Fruit fly (Drosophila melanogaster): ENCODE results near the gene CG2225.

The CG2225 gene

DNA sequence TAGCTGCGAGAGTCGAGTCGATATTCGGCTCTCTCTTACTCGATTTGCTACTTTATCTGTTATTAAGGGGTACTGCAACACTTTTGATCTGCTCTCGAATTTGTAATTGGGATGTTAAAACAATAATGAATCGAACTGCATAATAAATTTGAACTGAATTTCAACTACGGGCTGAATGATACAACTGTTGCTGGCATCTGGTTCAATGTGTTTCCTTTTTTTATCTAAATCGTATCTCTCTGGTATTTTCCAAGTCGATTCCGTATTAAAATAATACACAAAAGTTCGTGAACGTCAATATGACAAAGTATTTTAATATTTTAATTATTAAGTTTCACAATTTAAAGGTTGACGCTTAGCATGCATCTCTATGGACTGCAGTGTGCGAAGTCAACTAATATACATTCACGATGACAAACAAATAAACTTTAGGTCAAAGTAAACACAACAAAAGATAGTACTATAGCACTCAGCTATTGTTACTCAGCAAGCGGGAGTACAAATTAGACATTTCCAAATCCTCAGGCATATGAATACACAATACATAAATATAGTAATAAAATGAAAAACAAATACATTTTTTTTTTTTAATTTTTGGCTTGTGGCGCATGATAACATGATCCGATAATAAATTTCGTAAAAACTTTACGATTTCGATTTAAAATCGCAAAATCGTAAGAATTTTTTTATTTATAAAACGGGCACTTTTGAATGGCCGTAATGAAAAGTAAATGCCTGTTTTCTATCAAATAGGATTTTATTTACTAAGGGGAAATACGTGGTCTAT lies 53.5 kb downstream of the CG2225 start, which contains the start of gene CG2201 (continued):
- TF ChIP-seq CG5245 (GFP tag; optimal IDR thresholded peaks at IDR 0.05) (peak; percentile 34), vfl (GFP tag; optimal IDR thresholded peaks at IDR 0.05) (no peak), CG8290 (GFP tag; optimal IDR thresholded peaks at IDR 0.05) (peak; percentile 32), CG8290 (tag; optimal IDR thresholded peaks at IDR 0.05) (peak in 1 of 2 experiments; percentile 68), CG9727 (GFP tag; optimal IDR thresholded peaks at IDR 0.05) (peak; percentile 56), CG1233 (GFP tag; optimal IDR thresholded peaks at IDR 0.05) (no peak), salm (tag; optimal IDR thresholded peaks at IDR 0.05) (peak; percentile 19), kay (GFP tag; optimal IDR thresholded peaks at IDR 0.05) (no peak), Usf (GFP tag; optimal IDR thresholded peaks at IDR 0.05) (no peak), CG9609 (GFP tag; optimal IDR thresholded peaks at IDR 0.05) (no peak), CG10431 (GFP tag; optimal IDR thresholded peaks at IDR 0.05) (peak; percentile 37), CG10321 (GFP tag; IDR thresholded peaks at IDR 0.05) (peak; percentile 7; the same call in 1 of the 2 replicates), hth (optimal IDR thresholded peaks at IDR 0.05) (no peak), sima (GFP tag; optimal IDR thresholded peaks at IDR 0.05) (no peak), CG31388 (GFP tag; optimal IDR thresholded peaks at IDR 0.05) (peak; percentile 21), CG13775 (GFP tag; optimal IDR thresholded peaks at IDR 0.05) (no peak), Sox102F (GFP tag; optimal IDR thresholded peaks at IDR 0.05) (peak; percentile 69), CG3838 (GFP tag; optimal IDR thresholded peaks at IDR 0.05) (peak; percentile 30), CG4730 (GFP tag; IDR thresholded peaks at IDR 0.05) (no peak), fd64A (GFP tag; optimal IDR thresholded peaks at IDR 0.05) (peak; percentile 64), GATAe (GFP tag; conservative IDR thresholded peaks at IDR 0.05) (no peak), PHDP (tag; optimal IDR thresholded peaks at IDR 0.05) (peak; percentile 62), CG17359 (tag; optimal IDR thresholded peaks at IDR 0.05) (peak; percentile 58), Poxn (GFP tag; IDR thresholded peaks at IDR 0.05) (no peak), exex (tag; optimal IDR thresholded peaks at IDR 0.05) (no peak), Hmr (GFP tag; optimal IDR thresholded peaks at IDR 0.05) (peak; percentile 59), CkIIα-i1 (GFP tag; IDR thresholded peaks at IDR 0.05) (no peak), MESR4 (GFP tag; optimal IDR thresholded peaks at IDR 0.05) (no peak), CG12219 (GFP tag; optimal IDR thresholded peaks at IDR 0.05) (peak; percentile 37), wor (GFP tag; IDR thresholded peaks at IDR 0.05) (no peak), Sin3A (optimal IDR thresholded peaks at IDR 0.05) (no peak), Vsx1 (GFP tag; optimal IDR thresholded peaks at IDR 0.05) (peak; percentile 52), CG15269 (tag; optimal IDR thresholded peaks at IDR 0.05) (peak; percentile 53), Ptx1 (GFP tag; IDR thresholded peaks at IDR 0.05) (no peak; the same call in 1 of the 2 replicates), Doc3 (GFP tag; IDR thresholded peaks at IDR 0.05; ENCODE audit: partially characterized antibody) (no peak), CG4360 (GFP tag; IDR thresholded peaks at IDR 0.05) (peak; percentile 40; the same call in 1 of the 2 replicates), CHES-1-like (GFP tag; optimal IDR thresholded peaks at IDR 0.05) (peak; percentile 5), caup (GFP tag; optimal IDR thresholded peaks at IDR 0.05; ENCODE audit: severe bottlenecking) (peak; percentile 19), eve (GFP tag; optimal IDR thresholded peaks at IDR 0.05) (peak in 1 of 2 experiments; percentile 76), nmo (GFP tag; optimal IDR thresholded peaks at IDR 0.05) (peak; percentile 37), tio (GFP tag; optimal IDR thresholded peaks at IDR 0.05) (peak; percentile 28), Tbp (GFP tag; optimal IDR thresholded peaks at IDR 0.05) (no peak), Hmx (GFP tag; optimal IDR thresholded peaks at IDR 0.05) (no peak), CG32532 (GFP tag; IDR thresholded peaks at IDR 0.05) (peak; percentile 49), kni (GFP tag; optimal IDR thresholded peaks at IDR 0.05) (no peak), dysf (GFP tag; IDR thresholded peaks at IDR 0.05) (0 out of 3 replicates have a peak, but pooled peaks have one; percentile 24), Mrtf (GFP tag; IDR thresholded peaks at IDR 0.05) (no peak), kah (GFP tag; optimal IDR thresholded peaks at IDR 0.05) (peak; percentile 47), ara (GFP tag; IDR thresholded peaks at IDR 0.05) (peak; percentile 20; the same call in 1 of the 2 replicates), CG1602 (GFP tag; optimal IDR thresholded peaks at IDR 0.05) (peak; percentile 42)

Data from whole organism, embryonic.